Fruit fly (Drosophila melanogaster): ENCODE measurements around the gene Galk.

The Galk gene

dm6 chr3L:9032871-9033270, 47.0 kb upstream of the Galk start:
- peak; percentile 45 for TF ChIP-seq gem (tag; optimal IDR thresholded peaks at IDR 0.05)
- no peak for TF ChIP-seq CG2116 (GFP tag; optimal IDR thresholded peaks at IDR 0.05)
- no peak for TF ChIP-seq ash1 (GFP tag; optimal IDR thresholded peaks at IDR 0.05)
- no peak for TF ChIP-seq CG14050 (GFP tag; IDR thresholded peaks at IDR 0.05)
- TF ChIP-seq esg (GFP tag; conservative IDR thresholded peaks at IDR 0.05): 0 out of 2 replicates have a peak, but pooled peaks have one; percentile 17
- no peak for TF ChIP-seq Hmx (GFP tag; optimal IDR thresholded peaks at IDR 0.05)
- TF ChIP-seq CoRest (tag; optimal IDR thresholded peaks at IDR 0.05): peak; percentile 19
- peak; percentile 0 for TF ChIP-seq CG6654 (GFP tag; optimal IDR thresholded peaks at IDR 0.05)
- peak; percentile 60 for TF ChIP-seq CG11504 (tag; optimal IDR thresholded peaks at IDR 0.05)
- TF ChIP-seq pita (GFP tag; optimal IDR thresholded peaks at IDR 0.05): no peak
- no peak for TF ChIP-seq ERR (GFP tag; optimal IDR thresholded peaks at IDR 0.05)
- TF ChIP-seq CG6765 (GFP tag; optimal IDR thresholded peaks at IDR 0.05): no peak
- peak; percentile 38 for TF ChIP-seq CG12391 (tag; optimal IDR thresholded peaks at IDR 0.05)
- TF ChIP-seq ATbp (GFP tag; optimal IDR thresholded peaks at IDR 0.05): no peak
- no peak for TF ChIP-seq pho (GFP tag; optimal IDR thresholded peaks at IDR 0.05)
- TF ChIP-seq nau (GFP tag; optimal IDR thresholded peaks at IDR 0.05): no peak
- no peak; the same call in 1 of the 2 replicates for TF ChIP-seq CG31441 (GFP tag; IDR thresholded peaks at IDR 0.05)
- no peak for TF ChIP-seq ftz-f1 (GFP tag; optimal IDR thresholded peaks at IDR 0.05)
- TF ChIP-seq salm (tag; optimal IDR thresholded peaks at IDR 0.05): no peak
- no peak for TF ChIP-seq CG8290 (GFP tag; optimal IDR thresholded peaks at IDR 0.05)
- TF ChIP-seq CG8290 (tag; optimal IDR thresholded peaks at IDR 0.05): no peak
- TF ChIP-seq CG18476 (GFP tag; optimal IDR thresholded peaks at IDR 0.05): no peak
- no peak for TF ChIP-seq CG10274 (GFP tag; optimal IDR thresholded peaks at IDR 0.05)
- no peak for TF ChIP-seq CG11695 (GFP tag; IDR thresholded peaks at IDR 0.05)
- TF ChIP-seq CG7357 (GFP tag; IDR thresholded peaks at IDR 0.05): no peak
- no peak for TF ChIP-seq CG3065 (GFP tag; optimal IDR thresholded peaks at IDR 0.05)
- TF ChIP-seq CG17802 (tag; optimal IDR thresholded peaks at IDR 0.05): no peak
- peak; percentile 25 for TF ChIP-seq CG13424 (tag; optimal IDR thresholded peaks at IDR 0.05)
- no peak for TF ChIP-seq vfl (GFP tag; optimal IDR thresholded peaks at IDR 0.05)
- peak; percentile 29 for TF ChIP-seq Sox100B (GFP tag; optimal IDR thresholded peaks at IDR 0.05)
- no peak for TF ChIP-seq tup (GFP tag; optimal IDR thresholded peaks at IDR 0.05)
- TF ChIP-seq CG4282 (GFP tag; optimal IDR thresholded peaks at IDR 0.05): no peak
- TF ChIP-seq kay (GFP tag; optimal IDR thresholded peaks at IDR 0.05): no peak
- TF ChIP-seq CG42726 (GFP tag; IDR thresholded peaks at IDR 0.05; ENCODE audit: partially characterized antibody): no peak
- TF ChIP-seq Sry-β (GFP tag; optimal IDR thresholded peaks at IDR 0.05): peak; percentile 87
- no peak for TF ChIP-seq Nf-YA (GFP tag; IDR thresholded peaks at IDR 0.05)
- no peak for TF ChIP-seq dimm (GFP tag; IDR thresholded peaks at IDR 0.05)
- no peak for TF ChIP-seq odd (GFP tag; optimal IDR thresholded peaks at IDR 0.05)
- no peak for TF ChIP-seq crp (GFP tag; optimal IDR thresholded peaks at IDR 0.05)
- TF ChIP-seq chn (GFP tag; optimal IDR thresholded peaks at IDR 0.05): no peak
- TF ChIP-seq CG3838 (GFP tag; optimal IDR thresholded peaks at IDR 0.05): no peak
- no peak for TF ChIP-seq lmd (GFP tag; IDR thresholded peaks at IDR 0.05)
- no peak for TF ChIP-seq CG15073 (GFP tag; optimal IDR thresholded peaks at IDR 0.05)
- TF ChIP-seq CG6272 (GFP tag; IDR thresholded peaks at IDR 0.05): no peak
- peak; percentile 54 for TF ChIP-seq CG10979 (tag; optimal IDR thresholded peaks at IDR 0.05)
- no peak for TF ChIP-seq CG16813 (GFP tag; IDR thresholded peaks at IDR 0.05; ENCODE audit: partially characterized antibody)
- TF ChIP-seq CG10267 (tag; optimal IDR thresholded peaks at IDR 0.05): peak; percentile 21
- no peak for TF ChIP-seq tgo (GFP tag; IDR thresholded peaks at IDR 0.05)
- no peak for TF ChIP-seq da (GFP tag; optimal IDR thresholded peaks at IDR 0.05)
- TF ChIP-seq sens (GFP tag): peak; percentile 69
- no peak for TF ChIP-seq CG11456 (GFP tag; IDR thresholded peaks at IDR 0.05)
- no peak for TF ChIP-seq gro (GFP tag; optimal IDR thresholded peaks at IDR 0.05)
